Worm (Caenorhabditis elegans): ENCODE measurements around the gene spp-2.

spp-2 gene

DNA sequence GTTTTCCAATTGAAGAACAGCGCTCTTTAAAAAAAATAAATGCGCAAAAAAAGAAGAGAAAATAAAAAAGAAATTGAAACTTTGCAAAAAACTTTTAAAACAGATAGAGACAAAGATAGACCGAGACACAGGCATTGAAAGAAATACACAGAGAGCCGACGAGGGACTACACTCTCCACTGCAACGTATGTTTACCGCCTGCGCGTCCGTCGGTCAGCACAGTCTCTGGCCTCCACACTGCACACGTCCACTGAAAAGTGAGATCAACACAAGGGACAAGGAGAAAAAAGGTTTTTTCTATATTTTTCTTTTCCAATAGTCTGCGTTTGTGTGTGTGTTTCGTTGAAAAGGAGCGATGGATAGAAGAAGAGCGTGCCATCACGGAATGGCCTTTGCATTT, 10.2 kb downstream of the spp-2 start (continued):
- TF ChIP-seq ets-5 (GFP tag; IDR thresholded peaks at IDR 0.05) (no peak), mef-2 (tag; optimal IDR thresholded peaks at IDR 0.05) (peak; percentile 34), fkh-10 (GFP tag; optimal IDR thresholded peaks at IDR 0.05) (peak; percentile 13), ztf-4 (tag; optimal IDR thresholded peaks at IDR 0.05) (no peak), unc-130 (tag; optimal IDR thresholded peaks at IDR 0.05) (no peak), sup-37 (GFP tag; optimal IDR thresholded peaks at IDR 0.05) (no peak), unc-86 (tag; optimal IDR thresholded peaks at IDR 0.05) (peak; percentile 4), sptf-1 (tag; optimal IDR thresholded peaks at IDR 0.05) (no peak), mab-9 (GFP tag; IDR thresholded peaks at IDR 0.05) (no peak), efl-1 (optimal IDR thresholded peaks at IDR 0.05) (peak; percentile 31 to 47), efl-1 (GFP tag; optimal IDR thresholded peaks at IDR 0.05 in 1 of 2) (peak in 1 of 2 experiments; percentile 78), ces-1 (GFP tag; optimal IDR thresholded peaks at IDR 0.05) (no peak), ceh-63 (GFP tag; optimal IDR thresholded peaks at IDR 0.05) (no peak), egl-27 (tag; optimal IDR thresholded peaks at IDR 0.05) (peak; percentile 54 to 56), sox-4 (tag; optimal IDR thresholded peaks at IDR 0.05) (no peak), pag-3 (tag; optimal IDR thresholded peaks at IDR 0.05; ENCODE audit: borderline replicate concordance, insufficient read depth) (no peak), ceh-8 (GFP tag; optimal IDR thresholded peaks at IDR 0.05) (no peak), nhr-90 (tag; optimal IDR thresholded peaks at IDR 0.05; ENCODE audit: poor library complexity) (peak; percentile 20), hlh-4 (tag; optimal IDR thresholded peaks at IDR 0.05) (no peak), aha-1 (tag; optimal IDR thresholded peaks at IDR 0.05) (no peak), nhr-12 (tag; optimal IDR thresholded peaks at IDR 0.05) (no peak), fkh-8 (tag; optimal IDR thresholded peaks at IDR 0.05) (peak; percentile 14), alr-1 (tag; optimal IDR thresholded peaks at IDR 0.05; ENCODE audit: borderline replicate concordance) (no peak), dsc-1 (tag; optimal IDR thresholded peaks at IDR 0.05) (no peak), rnt-1 (tag; optimal IDR thresholded peaks at IDR 0.05) (peak; percentile 57), ceh-90 (tag; optimal IDR thresholded peaks at IDR 0.05) (no peak), swsn-7 (tag; optimal IDR thresholded peaks at IDR 0.05) (peak; percentile 65), irx-1 (tag; optimal IDR thresholded peaks at IDR 0.05) (peak; percentile 38), unc-62 (GFP tag; optimal IDR thresholded peaks at IDR 0.05) (no peak), zip-4 (GFP tag; optimal IDR thresholded peaks at IDR 0.05) (no peak), isw-1 (GFP tag; IDR thresholded peaks at IDR 0.05) (peak; percentile 47), pax-3 (tag; optimal IDR thresholded peaks at IDR 0.05) (no peak), nhr-77 (tag; optimal IDR thresholded peaks at IDR 0.05) (peak; percentile 12), F16B12.6 (tag; optimal IDR thresholded peaks at IDR 0.05) (peak; percentile 13), tbx-2 (tag; optimal IDR thresholded peaks at IDR 0.05) (peak; percentile 58), ceh-88 (GFP tag; IDR thresholded peaks at IDR 0.05) (no peak), nhr-76 (tag; optimal IDR thresholded peaks at IDR 0.05) (no peak), xbp-1 (tag; optimal IDR thresholded peaks at IDR 0.05) (peak; percentile 91), snpc-4 (tag; optimal IDR thresholded peaks at IDR 0.05) (no peak), hpl-2 (GFP tag; optimal IDR thresholded peaks at IDR 0.05) (no peak), vab-15 (tag; optimal IDR thresholded peaks at IDR 0.05) (no peak), nhr-28 (tag; optimal IDR thresholded peaks at IDR 0.05) (no peak), zag-1 (tag; optimal IDR thresholded peaks at IDR 0.05) (no peak), nhr-71 (tag; optimal IDR thresholded peaks at IDR 0.05) (peak; percentile 69), snu-23 (GFP tag; optimal IDR thresholded peaks at IDR 0.05) (peak; percentile 85), jun-1 (tag; optimal IDR thresholded peaks at IDR 0.05) (peak; percentile 26), aly-2 (tag; optimal IDR thresholded peaks at IDR 0.05) (no peak), nhr-19 (GFP tag; conservative IDR thresholded peaks at IDR 0.05) (no peak; the same call in 1 of the 2 replicates), lin-35 (GFP tag; optimal IDR thresholded peaks at IDR 0.05) (peak; percentile 10 to 14), nhr-237 (tag; optimal IDR thresholded peaks at IDR 0.05) (peak; percentile 60), dpl-1 (GFP tag; optimal IDR thresholded peaks at IDR 0.05) (peak in 2 of 3 experiments; percentile 15 to 27), C34B4.2 (tag; optimal IDR thresholded peaks at IDR 0.05) (no peak), C16A3.4 (tag; optimal IDR thresholded peaks at IDR 0.05) (no peak), C04F5.9 (tag; optimal IDR thresholded peaks at IDR 0.05) (no peak)
